Worm (Caenorhabditis elegans) whole organism, midembryonic: ENCODE measurements around the gene clec-74.

ENCODE experiments used
- T22C8.4 ChIP-seq: fragments of 200-800 bp; sonication (Bioruptor generic); IDR thresholded peaks from 2 replicates; pipeline ENCODE4 v1.3.6; 2022; ENCODE audit warnings: missing genetic modification characterization, missing compliant biosample characterization
- flt-1 ChIP-seq: fragments of 200-800 bp; sonication (Bioruptor generic); IDR thresholded peaks from 2 replicates; pipeline ENCODE4 v1.3.6; 2022; ENCODE audit warnings: missing genetic modification characterization, missing compliant biosample characterization
- med-1 ChIP-seq: sonication (generic microtip); optimal IDR thresholded peaks from 2 replicates; lab custom pipeline; 2017; ENCODE audit warnings: missing genetic modification characterization, mild to moderate bottlenecking, missing compliant biosample characterization, antibody characterized with exemption, missing genetic modification reagents; ENCODE audit not compliant: insufficient read depth
- tab-1 ChIP-seq: fragments of 200-800 bp; sonication (Bioruptor generic); IDR thresholded peaks from 2 replicates; pipeline ENCODE4 v1.3.6; 2022; ENCODE audit warnings: missing genetic modification characterization, missing compliant biosample characterization
- ztf-23 ChIP-seq: fragments of 200-800 bp; sonication (Bioruptor generic); IDR thresholded peaks from 2 replicates; pipeline ENCODE4 v1.3.6; 2022; ENCODE audit warnings: missing genetic modification reagents, missing genetic modification characterization, missing compliant biosample characterization

DNA sequence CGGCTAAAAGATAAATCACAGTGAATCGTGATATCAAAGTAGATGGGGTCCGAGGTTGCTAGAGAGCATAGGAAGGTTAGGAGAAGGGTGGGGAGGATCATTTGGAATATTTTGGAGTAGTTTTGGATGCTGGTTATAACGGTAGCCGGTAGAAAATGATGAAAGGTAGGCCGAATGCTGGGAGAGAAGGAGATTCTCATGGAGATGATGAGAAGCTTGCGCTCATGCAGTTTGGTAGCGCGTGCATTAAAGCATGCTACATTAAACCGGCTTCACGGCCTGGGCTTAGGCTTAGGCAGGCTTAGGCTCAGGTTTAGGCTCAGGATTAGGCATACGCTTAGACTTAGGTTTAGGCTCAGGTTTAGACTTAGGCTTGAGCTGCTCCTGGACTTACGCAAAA is 37.5 kb downstream of the clec-74 start, which contains the start of gene F47C12.13:
- TF ChIP-seq tab-1 (GFP tag; lab: Robert Waterston, UW), result no peak
- TF ChIP-seq med-1 (GFP tag; lab: Kevin White, UChicago), result no peak
- no peak for TF ChIP-seq flt-1 (GFP tag; lab: Robert Waterston, UW)
- no peak for TF ChIP-seq ztf-23 (GFP tag; lab: Robert Waterston, UW)
- no peak for TF ChIP-seq T22C8.4 (GFP tag; lab: Robert Waterston, UW)
